Worm (Caenorhabditis elegans): ENCODE data around the gene Y56A3A.7.

DNA sequence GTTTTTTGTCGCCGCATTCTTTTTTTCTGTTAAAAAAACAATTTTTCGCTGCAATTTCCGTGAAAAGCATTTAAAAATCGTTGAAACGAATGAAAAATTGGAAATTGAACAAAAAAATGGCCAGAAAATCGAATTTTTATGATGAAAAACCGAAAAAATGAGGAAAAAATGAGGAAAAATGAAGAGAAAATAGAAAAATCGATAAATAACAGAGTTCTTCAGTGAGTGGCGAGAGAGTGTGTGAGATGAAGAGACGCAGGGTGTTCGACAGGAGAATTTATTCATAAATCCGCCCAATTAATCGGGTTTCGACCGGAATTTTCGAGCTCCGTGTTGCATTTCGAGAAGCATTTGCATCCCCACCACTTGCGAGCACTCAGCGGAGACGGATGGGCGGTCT lies 24.5 kb upstream of the Y56A3A.7 start, which contains the start of gene Y56A3A.28:
- TF ChIP-seq lin-15B (tag; optimal IDR thresholded peaks at IDR 0.05) (no peak), daf-12 (tag; optimal IDR thresholded peaks at IDR 0.05) (no peak), ZK546.5 (tag; optimal IDR thresholded peaks at IDR 0.05) (no peak), nhr-77 (tag; optimal IDR thresholded peaks at IDR 0.05) (no peak), pha-4 (tag; optimal IDR thresholded peaks at IDR 0.05) (no peak)
